Worm (Caenorhabditis elegans) whole organism, L4 larva: ENCODE measurements around the gene T20F7.1.
A peak's percentile ranks its signal among the peaks of the same experiment; 100 is the strongest.

Source experiments
- F44E2.7 ChIP-seq: fragments of 200-800 bp; sonication (Bioruptor generic); IDR thresholded peaks from 2 replicates; pipeline ENCODE4 v2.1.2; 2022; ENCODE audit warnings: missing genetic modification characterization, missing compliant biosample characterization
- R02D3.7 ChIP-seq: fragments of 150-350 bp; sonication (generic microtip); optimal IDR thresholded peaks from 3 replicates; lab custom pipeline; 2014; ENCODE audit warnings: missing biosample characterization, missing genetic modification characterization
- ceh-32 ChIP-seq: sonication (generic microtip); optimal IDR thresholded peaks from 2 replicates; lab custom pipeline; 2016; ENCODE audit warnings: mild to moderate bottlenecking, missing genetic modification characterization, missing compliant biosample characterization; ENCODE audit not compliant: poor library complexity
- dmd-6 ChIP-seq: fragments of 200-800 bp; sonication (Bioruptor generic); IDR thresholded peaks from 2 replicates; pipeline ENCODE4 v1.3.6; 2022; ENCODE audit warnings: missing genetic modification reagents, missing genetic modification characterization, missing compliant biosample characterization
- dmd-9 ChIP-seq: fragments of 200-800 bp; sonication (Bioruptor generic); IDR thresholded peaks from 2 replicates; pipeline ENCODE4 v1.3.6; 2022; ENCODE audit warnings: missing genetic modification reagents, missing genetic modification characterization, missing compliant biosample characterization
- hlh-30 ChIP-seq: sonication (generic microtip); optimal IDR thresholded peaks from 2 replicates; lab custom pipeline; 2017; ENCODE audit warnings: antibody characterized with exemption, mild to moderate bottlenecking, missing genetic modification characterization, missing compliant biosample characterization; ENCODE audit not compliant: insufficient read depth
- lin-13 ChIP-seq: fragments of 150-350 bp; optimal IDR thresholded peaks from 2 replicates; lab custom pipeline; 2014; ENCODE audit warnings: missing biosample characterization, missing genetic modification reagents, missing genetic modification characterization
- lir-3 ChIP-seq: sonication (generic microtip); optimal IDR thresholded peaks from 2 replicates; lab custom pipeline; 2016; ENCODE audit warnings: mild to moderate bottlenecking, missing genetic modification characterization, missing compliant biosample characterization
- mes-2 ChIP-seq: sonication (generic microtip); optimal IDR thresholded peaks from 2 replicates; lab custom pipeline; 2016; ENCODE audit warnings: missing genotype, mild to moderate bottlenecking, missing genetic modification characterization, missing compliant biosample characterization; ENCODE audit not compliant: poor library complexity, severe bottlenecking
- snpc-4 ChIP-seq: fragments of 150-350 bp; optimal IDR thresholded peaks from 2 replicates; lab custom pipeline; 2014; ENCODE audit warnings: missing biosample characterization, missing genetic modification characterization
- tra-1 ChIP-seq: fragments of 200-800 bp; sonication (Bioruptor generic); IDR thresholded peaks from 2 replicates; pipeline ENCODE4 v1.3.6; 2022; ENCODE audit warnings: missing genetic modification reagents, missing genetic modification characterization, missing compliant biosample characterization
- unc-62 ChIP-seq, 3 experiments: fragments of 150-350 bp in 1 of 3; sonication (generic microtip); optimal IDR thresholded peaks in 2 of 3; peaks in 1 of 3; 1 replicate in 1 of 3; 2 replicates in 2 of 3; lab custom pipeline; 2014 to 2017; ENCODE audit warnings: missing biosample characterization in 3 of 3, missing genetic modification characterization in 3 of 3, missing genetic modification reagents in 3 of 3, missing genotype in 1 of 3
- zfp-2 ChIP-seq: sonication (generic microtip); optimal IDR thresholded peaks from 2 replicates; lab custom pipeline; 2016; ENCODE audit warnings: mild to moderate bottlenecking, missing genetic modification characterization, missing compliant biosample characterization
- ztf-7 ChIP-seq: fragments of 150-350 bp; optimal IDR thresholded peaks from 2 replicates; lab custom pipeline; 2014; ENCODE audit warnings: missing biosample characterization, missing genetic modification characterization

T20F7.1 gene

DNA sequence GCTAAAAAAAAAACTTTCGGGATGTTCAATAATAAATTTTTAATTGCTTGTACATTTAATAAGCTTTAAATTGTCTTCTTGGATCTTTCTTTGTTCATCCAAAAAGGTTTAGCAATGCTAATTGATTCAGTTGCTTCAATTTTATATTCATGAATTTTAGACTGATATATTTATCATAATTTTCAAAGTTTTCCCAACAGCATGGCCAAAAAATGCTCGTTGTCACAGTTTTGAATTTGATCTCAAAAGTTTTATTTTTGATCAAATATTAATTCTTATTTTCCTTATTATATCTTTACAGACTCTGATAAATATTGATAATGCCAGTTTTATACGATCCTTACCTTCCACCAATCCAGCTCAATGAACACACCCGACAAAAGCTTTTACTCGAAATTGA is 48.8 kb downstream of the T20F7.1 start, which contains the start of gene fbxb-114:
Gene fbxb-114 (plus strand): TSS at position 301 of the 400 bp plus-strand sequence.
- no peak for TF ChIP-seq tra-1 (GFP tag; lab: Robert Waterston, UW)
- TF ChIP-seq dmd-6 (GFP tag; lab: Robert Waterston, UW), result no peak
- no peak for TF ChIP-seq hlh-30
- TF ChIP-seq unc-62 (GFP tag; optimal IDR thresholded peaks at IDR 0.05 in 1 of 2; lab: Kevin White, UChicago), result peak in 1 of 2 experiments; percentile 39
- TF ChIP-seq unc-62 (tag; optimal IDR thresholded peaks at IDR 0.05; lab: Kevin White, UChicago), result no peak

DNA sequence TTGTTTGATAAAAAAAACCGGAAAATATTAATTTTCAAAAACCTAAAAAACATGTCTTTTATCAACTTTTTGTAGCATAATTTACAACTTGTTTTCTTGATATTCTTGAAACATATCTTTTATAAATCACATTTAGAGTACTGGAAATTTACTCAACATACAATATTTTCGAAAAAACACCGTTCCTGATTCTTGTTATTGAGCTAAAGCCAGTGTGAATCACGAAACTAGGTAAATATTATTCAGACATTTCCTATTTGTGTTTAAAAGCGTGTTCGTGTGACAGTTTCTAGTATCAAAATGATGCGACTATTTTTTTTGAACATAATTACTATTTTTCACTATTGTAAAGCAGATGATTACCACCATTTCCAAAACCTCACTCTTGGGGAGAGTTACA is 50.9 kb downstream of the T20F7.1 start, which contains the start of gene C30E1.4:
Gene C30E1.4 (plus strand): TSS at position 301 of the 400 bp plus-strand sequence.
- no peak for TF ChIP-seq ceh-32 (tag; lab: Kevin White, UChicago)
- TF ChIP-seq lir-3 (tag; lab: Kevin White, UChicago), result no peak
- TF ChIP-seq ztf-7 (tag; lab: Kevin White, UChicago), result no peak
- no peak for TF ChIP-seq zfp-2 (tag; lab: Kevin White, UChicago)
- TF ChIP-seq snpc-4 (tag; lab: Kevin White, UChicago), result no peak
- no peak for TF ChIP-seq dmd-9 (GFP tag; lab: Robert Waterston, UW)
- TF ChIP-seq R02D3.7 (tag; lab: Kevin White, UChicago), result no peak
- no peak for TF ChIP-seq lin-13 (GFP tag; lab: Kevin White, UChicago)
- TF ChIP-seq mes-2 (tag; lab: Kevin White, UChicago), result no peak
- no peak for TF ChIP-seq F44E2.7 (GFP tag; lab: Robert Waterston, UW)

DNA sequence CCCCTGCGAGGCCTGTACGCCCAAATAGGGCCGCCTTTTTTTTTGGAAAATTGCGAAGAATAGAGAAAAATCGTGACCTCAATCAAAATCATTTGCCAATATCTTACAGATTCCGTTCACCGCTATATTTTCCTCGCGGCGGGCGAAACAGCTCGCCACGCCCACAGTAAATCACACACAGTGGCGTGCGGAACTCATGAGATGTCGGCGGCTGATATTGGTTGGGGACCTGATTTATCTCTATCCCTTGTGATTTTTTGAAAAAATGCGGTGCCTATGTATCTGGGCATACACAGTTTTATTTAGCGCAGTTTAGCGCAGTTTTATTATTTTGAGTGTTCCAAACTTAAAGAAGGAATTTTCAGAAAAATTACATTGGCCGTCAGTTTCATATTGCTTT is 52.6 kb downstream of the T20F7.1 start:
- TF ChIP-seq snpc-4 (tag; lab: Kevin White, UChicago) (peak; percentile 20), lir-3 (tag; lab: Kevin White, UChicago) (no peak)
